Worm (Caenorhabditis elegans) whole organism, midembryonic: Measurements from ENCODE around the gene rpl-21.

Source experiments
- T22C8.4 ChIP-seq: fragments of 200-800 bp; sonication (Bioruptor generic); IDR thresholded peaks from 2 replicates; pipeline ENCODE4 v1.3.6; 2022; ENCODE audit warnings: missing genetic modification characterization, missing compliant biosample characterization
- cog-1 ChIP-seq: sonication (generic microtip); optimal IDR thresholded peaks from 2 replicates; lab custom pipeline; 2016; ENCODE audit warnings: missing genetic modification characterization, missing compliant biosample characterization
- flt-1 ChIP-seq: fragments of 200-800 bp; sonication (Bioruptor generic); IDR thresholded peaks from 2 replicates; pipeline ENCODE4 v1.3.6; 2022; ENCODE audit warnings: missing genetic modification characterization, missing compliant biosample characterization
- klf-2 ChIP-seq: fragments of 200-800 bp; sonication (Bioruptor generic); conservative IDR thresholded peaks from 2 replicates; pipeline ENCODE4 v1.3.6; 2022; ENCODE audit warnings: missing genetic modification reagents, missing genetic modification characterization, missing compliant biosample characterization
- med-1 ChIP-seq: sonication (generic microtip); optimal IDR thresholded peaks from 2 replicates; lab custom pipeline; 2017; ENCODE audit warnings: missing genetic modification characterization, mild to moderate bottlenecking, missing compliant biosample characterization, antibody characterized with exemption, missing genetic modification reagents; ENCODE audit not compliant: insufficient read depth
- ref-1 ChIP-seq: fragments of 200-800 bp; sonication (Bioruptor generic); conservative IDR thresholded peaks from 2 replicates; pipeline ENCODE4 v1.3.6; 2022; ENCODE audit warnings: missing genetic modification reagents, missing genetic modification characterization, missing compliant biosample characterization
- tab-1 ChIP-seq: fragments of 200-800 bp; sonication (Bioruptor generic); IDR thresholded peaks from 2 replicates; pipeline ENCODE4 v1.3.6; 2022; ENCODE audit warnings: missing genetic modification characterization, missing compliant biosample characterization
- ztf-23 ChIP-seq: fragments of 200-800 bp; sonication (Bioruptor generic); IDR thresholded peaks from 2 replicates; pipeline ENCODE4 v1.3.6; 2022; ENCODE audit warnings: missing genetic modification reagents, missing genetic modification characterization, missing compliant biosample characterization
- ztf-29 ChIP-seq: fragments of 200-800 bp; sonication (Bioruptor generic); IDR thresholded peaks from 2 replicates; pipeline ENCODE4 v1.3.6; 2022; ENCODE audit warnings: missing genetic modification reagents, missing genetic modification characterization, missing compliant biosample characterization

DNA sequence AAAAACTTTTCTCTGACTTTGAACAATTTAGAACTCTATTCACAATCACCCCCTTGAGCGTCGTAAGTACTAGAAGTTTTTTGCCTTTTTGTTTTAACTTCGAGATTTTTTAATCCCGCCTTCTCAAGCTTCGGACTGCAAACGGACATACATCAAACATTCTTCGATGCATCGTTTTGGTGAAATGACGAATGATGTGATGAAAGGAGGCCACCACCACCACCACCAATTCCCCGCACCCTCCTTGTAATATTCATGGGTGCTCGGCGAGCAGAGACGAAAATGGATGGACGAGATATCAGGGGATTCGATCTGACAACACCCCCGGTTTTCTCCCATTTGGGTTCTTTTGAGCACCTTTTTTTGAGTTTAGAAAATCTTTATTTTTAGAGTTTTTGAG lies 15.9 kb upstream of the rpl-21 start:
- no peak for TF ChIP-seq ztf-29
- no peak for TF ChIP-seq T22C8.4 (GFP tag; lab: Robert Waterston, UW)
- no peak for TF ChIP-seq klf-2
- no peak for TF ChIP-seq flt-1
- TF ChIP-seq med-1 (GFP tag; lab: Kevin White, UChicago): no peak
- TF ChIP-seq ztf-23 (GFP tag; lab: Robert Waterston, UW): no peak
- no peak for TF ChIP-seq ref-1 (GFP tag; lab: Robert Waterston, UW)
- TF ChIP-seq tab-1 (GFP tag; lab: Robert Waterston, UW): no peak
- TF ChIP-seq cog-1 (tag; lab: Kevin White, UChicago): no peak
